Fruit fly (Drosophila melanogaster) whole organism, larva: ENCODE measurements around the gene qtc.

Experiments
- noc ChIP-seq: fragments of 200-800 bp; sonication (Bioruptor generic); optimal IDR thresholded peaks from 3 replicates; lab custom pipeline; 2019; ENCODE audit warnings: missing biosample characterization, mild to moderate bottlenecking, missing genetic modification characterization, moderate library complexity

Gene qtc

dm6 chr2L:5079200-5079599, 18.6 kb downstream of the qtc start:
- TF ChIP-seq noc (tag; lab: Kevin White, UChicago), result no peak

dm6 chr2L:5080225-5080867, 19.7 kb downstream of the qtc start:
- peak; percentile 19 for TF ChIP-seq noc (tag; lab: Kevin White, UChicago)

dm6 chr2L:5084586-5085257, 24.1 kb downstream of the qtc start:
- TF ChIP-seq noc (tag; lab: Kevin White, UChicago), result peak; percentile 76

- peak; percentile 46 for TF ChIP-seq noc (tag; lab: Kevin White, UChicago)
Observed at dm6 chr2L:5085561-5085960, 24.9 kb downstream of the qtc start.

dm6 chr2L:5086905-5087522, 26.4 kb downstream of the qtc start:
- TF ChIP-seq noc (tag; lab: Kevin White, UChicago), result peak; percentile 77

dm6 chr2L:5088649-5089270, 28.1 kb downstream of the qtc start:
- no peak for TF ChIP-seq noc (tag; lab: Kevin White, UChicago)

dm6 chr2L:5089642-5090041, 29.0 kb downstream of the qtc start:
- no peak for TF ChIP-seq noc (tag; lab: Kevin White, UChicago)

dm6 chr2L:5090352-5090751, 29.7 kb downstream of the qtc start:
- TF ChIP-seq noc (tag; lab: Kevin White, UChicago), result no peak

dm6 chr2L:5092145-5092544, 31.5 kb downstream of the qtc start:
- TF ChIP-seq noc (tag; lab: Kevin White, UChicago), result peak; percentile 11

- TF ChIP-seq noc (tag; lab: Kevin White, UChicago), result no peak
Observed at dm6 chr2L:5092597-5092991, 32.0 kb downstream of the qtc start.

- TF ChIP-seq noc (tag; lab: Kevin White, UChicago), result peak; percentile 51
Observed at dm6 chr2L:5092992-5093695, 32.5 kb downstream of the qtc start, which contains the start of gene Pgant5. TSS of gene Pgant5 (minus strand) at chr2L:5093592.

- no peak for TF ChIP-seq noc (tag; lab: Kevin White, UChicago)
Observed at dm6 chr2L:5093772-5094350, 33.2 kb downstream of the qtc start, which contains the start of gene CG5828. TSS of gene CG5828 (plus strand) at chr2L:5093976.

- TF ChIP-seq noc (tag; lab: Kevin White, UChicago), result peak; percentile 83
Observed at dm6 chr2L:5095350-5095962, 34.8 kb downstream of the qtc start.

dm6 chr2L:5096222-5096621, 35.6 kb downstream of the qtc start, which contains the start of gene CG4230:
TSS of gene CG4230 (plus strand) at chr2L:5096227.
- peak; percentile 36 for TF ChIP-seq noc (tag; lab: Kevin White, UChicago)

- TF ChIP-seq noc (tag; lab: Kevin White, UChicago), result no peak
Observed at dm6 chr2L:5096761-5097160, 36.1 kb downstream of the qtc start.
